Worm (Caenorhabditis elegans) whole organism, midembryonic: ENCODE results near the gene C49F5.6.

ENCODE experiments used
- T22C8.4 ChIP-seq: fragments of 200-800 bp; sonication (Bioruptor generic); IDR thresholded peaks from 2 replicates; pipeline ENCODE4 v1.3.6; 2022; ENCODE audit warnings: missing genetic modification characterization, missing compliant biosample characterization
- flt-1 ChIP-seq: fragments of 200-800 bp; sonication (Bioruptor generic); IDR thresholded peaks from 2 replicates; pipeline ENCODE4 v1.3.6; 2022; ENCODE audit warnings: missing genetic modification characterization, missing compliant biosample characterization
- klf-2 ChIP-seq: fragments of 200-800 bp; sonication (Bioruptor generic); conservative IDR thresholded peaks from 2 replicates; pipeline ENCODE4 v1.3.6; 2022; ENCODE audit warnings: missing genetic modification reagents, missing genetic modification characterization, missing compliant biosample characterization
- med-1 ChIP-seq: sonication (generic microtip); optimal IDR thresholded peaks from 2 replicates; lab custom pipeline; 2017; ENCODE audit warnings: missing genetic modification characterization, mild to moderate bottlenecking, missing compliant biosample characterization, antibody characterized with exemption, missing genetic modification reagents; ENCODE audit not compliant: insufficient read depth
- ref-1 ChIP-seq: fragments of 200-800 bp; sonication (Bioruptor generic); conservative IDR thresholded peaks from 2 replicates; pipeline ENCODE4 v1.3.6; 2022; ENCODE audit warnings: missing genetic modification reagents, missing genetic modification characterization, missing compliant biosample characterization
- ztf-23 ChIP-seq: fragments of 200-800 bp; sonication (Bioruptor generic); IDR thresholded peaks from 2 replicates; pipeline ENCODE4 v1.3.6; 2022; ENCODE audit warnings: missing genetic modification reagents, missing genetic modification characterization, missing compliant biosample characterization
- ztf-29 ChIP-seq: fragments of 200-800 bp; sonication (Bioruptor generic); IDR thresholded peaks from 2 replicates; pipeline ENCODE4 v1.3.6; 2022; ENCODE audit warnings: missing genetic modification reagents, missing genetic modification characterization, missing compliant biosample characterization

DNA sequence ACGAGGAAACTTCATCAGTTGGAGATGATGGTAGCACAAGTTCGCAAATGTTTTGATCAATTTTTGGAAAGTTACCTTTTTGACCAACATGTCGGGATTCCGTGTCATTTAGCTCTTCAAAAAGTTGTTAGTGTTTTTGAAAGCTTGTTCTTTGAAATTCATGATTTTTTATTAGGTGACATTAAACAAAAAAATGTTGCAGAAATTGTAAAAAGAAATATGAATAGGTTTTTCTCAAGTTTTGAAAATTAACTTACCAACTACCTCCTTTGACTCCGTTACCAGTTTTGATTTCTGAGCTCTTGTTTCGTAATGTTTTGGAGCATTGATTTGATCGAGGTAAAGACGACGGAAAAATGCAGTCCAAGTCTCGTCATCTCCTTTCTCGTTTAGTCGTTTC is 36.0 kb upstream of the C49F5.6 start:
- TF ChIP-seq flt-1 (GFP tag; lab: Robert Waterston, UW), result no peak
- no peak for TF ChIP-seq ztf-23 (GFP tag; lab: Robert Waterston, UW)
- no peak for TF ChIP-seq T22C8.4
- no peak for TF ChIP-seq ztf-29
- TF ChIP-seq med-1, result no peak
- TF ChIP-seq ref-1, result no peak
- TF ChIP-seq klf-2 (GFP tag; lab: Robert Waterston, UW), result no peak
